In the genomic region with DNA sequence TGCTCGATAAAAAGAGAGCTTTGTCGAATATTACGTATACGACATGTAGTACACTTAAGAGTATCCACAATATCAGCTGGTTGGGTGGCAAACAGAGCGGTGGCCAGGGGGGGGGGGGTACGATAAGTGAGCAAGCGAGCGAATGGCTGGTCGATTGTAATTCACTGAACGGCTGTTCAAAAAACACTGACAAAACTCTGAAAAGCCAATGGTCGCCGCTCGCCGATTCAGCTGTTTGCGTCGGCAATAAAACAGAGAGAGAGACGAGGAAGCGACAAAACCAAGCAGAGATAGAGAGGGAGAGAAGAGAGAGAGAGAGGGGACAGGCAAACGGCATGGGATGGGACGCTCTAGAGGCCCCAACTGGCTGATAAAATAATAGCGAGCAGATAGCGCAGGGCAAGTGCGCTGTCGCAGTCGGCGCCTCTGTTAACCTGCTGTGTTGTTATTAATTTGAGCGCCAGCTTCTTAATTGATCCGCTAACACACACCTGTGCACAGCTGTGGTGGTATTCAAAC, we compare ENCODE assay signal across 4 fruit fly cellular contexts.
TF ChIP-seq lines count a peak whose summit lies in the region.

Gene cnc (minus strand): TSS at position 191 of the 519 bp plus-strand sequence.

TF ChIP-seq in whole organism, adult, 20 proteins besides CTCF, POLR2A, EP300 and RAD21 (continued from another document):
- no peak for TF ChIP-seq ovo (GFP tag; optimal IDR thresholded peaks at IDR 0.05; lab: Kevin White, UChicago)
- no peak for TF ChIP-seq cnc (optimal IDR thresholded peaks at IDR 0.05; lab: Kevin White, UChicago)
- peak; percentile 74 for TF ChIP-seq bab1 (GFP tag; optimal IDR thresholded peaks at IDR 0.05; lab: Kevin White, UChicago)
- TF ChIP-seq toe (GFP tag; optimal IDR thresholded peaks at IDR 0.05; lab: Kevin White, UChicago), result peak; percentile 14

TF ChIP-seq in whole organism, embryonic, 481 proteins besides CTCF, POLR2A, EP300 and RAD21 (continued from another document and continues in another):
- TF ChIP-seq CG7963 (GFP tag; IDR thresholded peaks at IDR 0.05; lab: Robert Waterston, UW; ENCODE audit: partially characterized antibody) (no peak), fru (optimal IDR thresholded peaks at IDR 0.05; lab: Kevin White, UChicago) (no peak), kah (GFP tag; optimal IDR thresholded peaks at IDR 0.05; lab: Kevin White, UChicago) (peak; percentile 36), Ada2b (GFP tag; IDR thresholded peaks at IDR 0.05; lab: Robert Waterston, UW) (no peak), gcm (GFP tag; optimal IDR thresholded peaks at IDR 0.05; lab: Kevin White, UChicago) (no peak), CG9797 (GFP tag; optimal IDR thresholded peaks at IDR 0.05; lab: Kevin White, UChicago) (no peak), Asciz (GFP tag; optimal IDR thresholded peaks at IDR 0.05; lab: Kevin White, UChicago) (no peak), Sry-δ (GFP tag; optimal IDR thresholded peaks at IDR 0.05; lab: Kevin White, UChicago) (no peak), wor (GFP tag; IDR thresholded peaks at IDR 0.05; lab: Robert Waterston, UW) (no peak), pita (GFP tag; optimal IDR thresholded peaks at IDR 0.05; lab: Kevin White, UChicago) (no peak), CG14667 (GFP tag; IDR thresholded peaks at IDR 0.05; lab: Robert Waterston, UW) (no peak), tx (GFP tag; optimal IDR thresholded peaks at IDR 0.05; lab: Kevin White, UChicago) (no peak), ttk (GFP tag; IDR thresholded peaks at IDR 0.05; lab: Robert Waterston, UW) (no peak), cwo (GFP tag; optimal IDR thresholded peaks at IDR 0.05; lab: Kevin White, UChicago) (peak; percentile 35), Vsx1 (GFP tag; optimal IDR thresholded peaks at IDR 0.05; lab: Kevin White, UChicago) (no peak), nerfin-1 (tag; optimal IDR thresholded peaks at IDR 0.05; lab: Kevin White, UChicago) (no peak), chinmo (GFP tag; IDR thresholded peaks at IDR 0.05; lab: Robert Waterston, UW; ENCODE audit: partially characterized antibody) (peak; percentile 97), Dip3 (GFP tag; optimal IDR thresholded peaks at IDR 0.05; lab: Kevin White, UChicago) (no peak), CG9876 (GFP tag; optimal IDR thresholded peaks at IDR 0.05; lab: Kevin White, UChicago) (no peak), CG4328 (GFP tag; optimal IDR thresholded peaks at IDR 0.05; lab: Kevin White, UChicago) (peak; percentile 4), CG10321 (GFP tag; IDR thresholded peaks at IDR 0.05; lab: Robert Waterston, UW) (no peak), Lpt (GFP tag; optimal IDR thresholded peaks at IDR 0.05; lab: Kevin White, UChicago) (no peak), klu (GFP tag; IDR thresholded peaks at IDR 0.05; lab: Robert Waterston, UW) (no peak), crp (GFP tag; optimal IDR thresholded peaks at IDR 0.05; lab: Kevin White, UChicago) (peak in 1 of 2 experiments; percentile 80), CG1792 (GFP tag; optimal IDR thresholded peaks at IDR 0.05; lab: Kevin White, UChicago) (no peak), CG13287 (GFP tag; IDR thresholded peaks at IDR 0.05; lab: Robert Waterston, UW; ENCODE audit: partially characterized antibody) (peak; percentile 55), Hey (tag; optimal IDR thresholded peaks at IDR 0.05; lab: Kevin White, UChicago) (peak; percentile 2), CG11695 (GFP tag; IDR thresholded peaks at IDR 0.05; lab: Robert Waterston, UW) (peak; percentile 57; the same call in 1 of the 3 replicates), tio (GFP tag; optimal IDR thresholded peaks at IDR 0.05; lab: Kevin White, UChicago) (no peak), chm (GFP tag; IDR thresholded peaks at IDR 0.05; lab: Robert Waterston, UW) (0 out of 2 replicates have a peak, but pooled peaks have one; percentile 40), CG3281 (GFP tag; optimal IDR thresholded peaks at IDR 0.05; lab: Kevin White, UChicago) (no peak), inv (GFP tag; IDR thresholded peaks at IDR 0.05; lab: Robert Waterston, UW; ENCODE audit: partially characterized antibody) (no peak), CG17186 (GFP tag; optimal IDR thresholded peaks at IDR 0.05; lab: Kevin White, UChicago) (no peak), H2.0 (GFP tag; IDR thresholded peaks at IDR 0.05; lab: Robert Waterston, UW) (no peak), CG3838 (GFP tag; optimal IDR thresholded peaks at IDR 0.05; lab: Kevin White, UChicago) (no peak), trh (GFP tag; optimal IDR thresholded peaks at IDR 0.05; lab: Kevin White, UChicago) (no peak), psq (GFP tag; optimal IDR thresholded peaks at IDR 0.05; lab: Kevin White, UChicago) (no peak), Side (GFP tag; optimal IDR thresholded peaks at IDR 0.05; lab: Kevin White, UChicago) (no peak), CG18619 (GFP tag; optimal IDR thresholded peaks at IDR 0.05; lab: Kevin White, UChicago) (no peak), CG33213 (GFP tag; optimal IDR thresholded peaks at IDR 0.05; lab: Kevin White, UChicago) (no peak), CG14965 (GFP tag; optimal IDR thresholded peaks at IDR 0.05; lab: Kevin White, UChicago; ENCODE audit: borderline replicate concordance) (no peak)

TF ChIP-seq in whole organism, prepupa, 60 proteins besides CTCF, POLR2A, EP300 and RAD21 (continued from another document):
- TF ChIP-seq dsx (GFP tag; optimal IDR thresholded peaks at IDR 0.05; lab: Kevin White, UChicago; ENCODE audit: poor library complexity, severe bottlenecking) (no peak), CG3032 (tag; optimal IDR thresholded peaks at IDR 0.05; lab: Kevin White, UChicago) (no peak), acj6 (GFP tag; optimal IDR thresholded peaks at IDR 0.05; lab: Kevin White, UChicago) (no peak), CG9139 (GFP tag; optimal IDR thresholded peaks at IDR 0.05; lab: Kevin White, UChicago) (no peak), CG6163 (GFP tag; IDR thresholded peaks at IDR 0.05; lab: Robert Waterston, UW) (0 out of 3 replicates have a peak, but pooled peaks have one; percentile 52), net (GFP tag; optimal IDR thresholded peaks at IDR 0.05; lab: Kevin White, UChicago) (peak; percentile 47), CG8319 (GFP tag; optimal IDR thresholded peaks at IDR 0.05; lab: Kevin White, UChicago) (no peak), Eip75B (GFP tag; optimal IDR thresholded peaks at IDR 0.05; lab: Kevin White, UChicago) (no peak), Gug (GFP tag; IDR thresholded peaks at IDR 0.05; lab: Robert Waterston, UW) (0 out of 2 replicates have a peak, but pooled peaks have one; percentile 8), Sox14 (GFP tag; optimal IDR thresholded peaks at IDR 0.05; lab: Kevin White, UChicago) (peak; percentile 70), cyc (GFP tag; optimal IDR thresholded peaks at IDR 0.05; lab: Kevin White, UChicago) (no peak), CG4318 (GFP tag; optimal IDR thresholded peaks at IDR 0.05; lab: Kevin White, UChicago) (no peak), fkh (GFP tag; optimal IDR thresholded peaks at IDR 0.05; lab: Kevin White, UChicago) (peak; percentile 32), topi (GFP tag; optimal IDR thresholded peaks at IDR 0.05; lab: Kevin White, UChicago) (no peak), CG7368 (GFP tag; optimal IDR thresholded peaks at IDR 0.05; lab: Kevin White, UChicago) (no peak), CG6276 (GFP tag; optimal IDR thresholded peaks at IDR 0.05; lab: Kevin White, UChicago) (peak; percentile 63), CG8632 (GFP tag; optimal IDR thresholded peaks at IDR 0.05; lab: Kevin White, UChicago) (no peak), CG15336 (GFP tag; IDR thresholded peaks at IDR 0.05; lab: Robert Waterston, UW) (no peak; the same call in 1 of the 2 replicates), Hr39 (GFP tag; optimal IDR thresholded peaks at IDR 0.05; lab: Kevin White, UChicago) (no peak), Ets21C (GFP tag; optimal IDR thresholded peaks at IDR 0.05; lab: Kevin White, UChicago) (no peak), Met (GFP tag; optimal IDR thresholded peaks at IDR 0.05; lab: Kevin White, UChicago) (peak; percentile 45), esn (GFP tag; optimal IDR thresholded peaks at IDR 0.05; lab: Kevin White, UChicago) (no peak), CG8119 (GFP tag; IDR thresholded peaks at IDR 0.05; lab: Robert Waterston, UW) (no peak), CG1621 (tag; optimal IDR thresholded peaks at IDR 0.05; lab: Kevin White, UChicago) (no peak), Smox (GFP tag; optimal IDR thresholded peaks at IDR 0.05; lab: Kevin White, UChicago) (no peak), ss (GFP tag; optimal IDR thresholded peaks at IDR 0.05; lab: Kevin White, UChicago) (no peak), CG11902 (GFP tag; optimal IDR thresholded peaks at IDR 0.05; lab: Kevin White, UChicago) (no peak), Eip93F (GFP tag; optimal IDR thresholded peaks at IDR 0.05; lab: Kevin White, UChicago) (peak; percentile 34), CG11762 (GFP tag; optimal IDR thresholded peaks at IDR 0.05; lab: Kevin White, UChicago; ENCODE audit: insufficient read depth) (no peak), svp (GFP tag; lab: Kevin White, UChicago) (peak; percentile 95), CG3919 (GFP tag; optimal IDR thresholded peaks at IDR 0.05; lab: Kevin White, UChicago) (no peak), Sox15 (GFP tag; optimal IDR thresholded peaks at IDR 0.05; lab: Kevin White, UChicago) (no peak), vri (GFP tag; optimal IDR thresholded peaks at IDR 0.05; lab: Kevin White, UChicago) (peak; percentile 96), Hr4 (GFP tag; optimal IDR thresholded peaks at IDR 0.05; lab: Kevin White, UChicago) (no peak), salr (GFP tag; optimal IDR thresholded peaks at IDR 0.05; lab: Kevin White, UChicago) (no peak)

TF ChIP-seq in whole organism, pupa, 21 proteins besides CTCF, POLR2A, EP300 and RAD21 (continued from another document):
- TF ChIP-seq CG34367 (tag; optimal IDR thresholded peaks at IDR 0.05; lab: Kevin White, UChicago), result no peak
- no peak for TF ChIP-seq CG17806 (tag; optimal IDR thresholded peaks at IDR 0.05; lab: Kevin White, UChicago)
